Fruit fly (Drosophila melanogaster) whole organism, embryonic: ENCODE measurements around the gene Drsl1.

ENCODE experiments used
- ATbp ChIP-seq: fragments of 200-800 bp; sonication (Bioruptor generic); optimal IDR thresholded peaks from 2 replicates; lab custom pipeline; 2017; ENCODE audit warnings: missing biosample characterization, mild to moderate bottlenecking, missing genetic modification characterization, missing genetic modification reagents
- CG10654 ChIP-seq: fragments of 200-800 bp; sonication (Bioruptor generic); optimal IDR thresholded peaks from 2 replicates; lab custom pipeline; 2016; ENCODE audit warnings: missing biosample characterization, missing genetic modification characterization
- CG11093 ChIP-seq: fragments of 200-800 bp; sonication (Bioruptor generic); IDR thresholded peaks from 3 replicates; pipeline ENCODE4 v1.3.6; 2022; ENCODE audit warnings: missing biosample characterization, missing genetic modification characterization
- CG12236 ChIP-seq: fragments of 200-800 bp; sonication (Bioruptor generic); optimal IDR thresholded peaks from 2 replicates; lab custom pipeline; 2016; ENCODE audit warnings: missing biosample characterization, missing genetic modification characterization
- CG13296 ChIP-seq: fragments of 200-800 bp; sonication (Bioruptor generic); optimal IDR thresholded peaks from 3 replicates; lab custom pipeline; 2018; ENCODE audit warnings: missing biosample characterization, mild to moderate bottlenecking, missing genetic modification characterization
- CG13424 ChIP-seq: fragments of 200-800 bp; sonication (Bioruptor generic); optimal IDR thresholded peaks from 2 replicates; lab custom pipeline; 2019; ENCODE audit warnings: missing biosample characterization, mild to moderate bottlenecking, missing genetic modification characterization, moderate library complexity
- CG13894 ChIP-seq: fragments of 200-800 bp; sonication (Bioruptor generic); optimal IDR thresholded peaks from 3 replicates; lab custom pipeline; 2018; ENCODE audit warnings: missing biosample characterization, mild to moderate bottlenecking, missing genetic modification characterization, moderate library complexity
- CG14667 ChIP-seq: fragments of 200-800 bp; sonication (Bioruptor generic); IDR thresholded peaks from 2 replicates; pipeline ENCODE4 v1.3.6; 2022; ENCODE audit warnings: missing biosample characterization, missing genetic modification characterization
- CG15073 ChIP-seq: fragments of 200-800 bp; sonication (Bioruptor generic); optimal IDR thresholded peaks from 2 replicates; lab custom pipeline; 2016; ENCODE audit warnings: missing biosample characterization, missing genetic modification characterization
- CG1602 ChIP-seq: fragments of 200-800 bp; sonication (Bioruptor generic); optimal IDR thresholded peaks from 3 replicates; lab custom pipeline; 2016; ENCODE audit warnings: missing biosample characterization, missing genetic modification characterization
- CG2116 ChIP-seq: fragments of 200-800 bp; sonication (Bioruptor generic); optimal IDR thresholded peaks from 3 replicates; lab custom pipeline; 2018; ENCODE audit warnings: missing biosample characterization, mild to moderate bottlenecking, missing genetic modification characterization
- CG2120 ChIP-seq: fragments of 200-800 bp; sonication (Bioruptor generic); optimal IDR thresholded peaks from 3 replicates; lab custom pipeline; 2016; ENCODE audit warnings: missing biosample characterization, missing genetic modification characterization
- CG2199 ChIP-seq: fragments of 200-800 bp; sonication (Bioruptor generic); IDR thresholded peaks from 3 replicates; pipeline ENCODE4 v1.3.6; 2022; ENCODE audit warnings: missing biosample characterization, missing genetic modification characterization
- CG42726 ChIP-seq: fragments of 200-800 bp; sonication (Bioruptor generic); IDR thresholded peaks from 2 replicates; pipeline ENCODE4 v1.3.6; 2022; ENCODE audit warnings: missing biosample characterization, missing genetic modification characterization; ENCODE audit not compliant: partially characterized antibody
- CG4282 ChIP-seq: fragments of 200-800 bp; sonication (Bioruptor generic); optimal IDR thresholded peaks from 2 replicates; lab custom pipeline; 2016; ENCODE audit warnings: missing biosample characterization, missing genetic modification characterization
- CG4328 ChIP-seq: fragments of 200-800 bp; sonication (Bioruptor generic); optimal IDR thresholded peaks from 3 replicates; lab custom pipeline; 2017; ENCODE audit warnings: missing biosample characterization, missing genetic modification reagents, missing genetic modification characterization
- CG4404 ChIP-seq: fragments of 200-800 bp; sonication (Bioruptor generic); IDR thresholded peaks from 2 replicates; pipeline ENCODE4 v1.3.6; 2022; ENCODE audit warnings: missing biosample characterization, missing genetic modification characterization
- CG5180 ChIP-seq: fragments of 200-800 bp; sonication (Bioruptor generic); optimal IDR thresholded peaks from 3 replicates; lab custom pipeline; 2017; ENCODE audit warnings: missing biosample characterization, missing genetic modification characterization, mild to moderate bottlenecking, moderate library complexity, missing genetic modification reagents
- CG5953 ChIP-seq: fragments of 200-800 bp; sonication (Bioruptor generic); IDR thresholded peaks from 2 replicates; pipeline ENCODE4 v1.3.6; 2022; ENCODE audit warnings: missing biosample characterization, missing genetic modification characterization
- CG7271 ChIP-seq: fragments of 200-800 bp; sonication (Bioruptor generic); optimal IDR thresholded peaks from 2 replicates; lab custom pipeline; 2018; ENCODE audit warnings: missing biosample characterization, mild to moderate bottlenecking, missing genetic modification characterization, moderate library complexity
- CG7372 ChIP-seq: fragments of 200-800 bp; sonication (Bioruptor generic); IDR thresholded peaks from 2 replicates; pipeline ENCODE4 v1.3.6; 2022; ENCODE audit warnings: missing biosample characterization, missing genetic modification characterization
- CG7987 ChIP-seq: fragments of 200-800 bp; sonication (Bioruptor generic); optimal IDR thresholded peaks from 2 replicates; lab custom pipeline; 2018; ENCODE audit warnings: missing biosample characterization, mild to moderate bottlenecking, missing genetic modification characterization, moderate library complexity
- Dbx ChIP-seq: fragments of 200-800 bp; sonication (Bioruptor generic); IDR thresholded peaks from 3 replicates; pipeline ENCODE4 v1.3.6; 2022; ENCODE audit warnings: missing biosample characterization, missing genetic modification characterization
- Fer3 ChIP-seq: fragments of 200-800 bp; sonication (Bioruptor generic); optimal IDR thresholded peaks from 2 replicates; lab custom pipeline; 2018; ENCODE audit warnings: missing biosample characterization, mild to moderate bottlenecking, missing genetic modification characterization, moderate library complexity
- HLH4C ChIP-seq: fragments of 200-800 bp; sonication (Bioruptor generic); IDR thresholded peaks from 3 replicates; pipeline ENCODE4 v1.3.6; 2022; ENCODE audit warnings: missing biosample characterization, missing genetic modification characterization; ENCODE audit not compliant: partially characterized antibody
- Kr ChIP-seq: fragments of 200-800 bp; sonication (Bioruptor generic); optimal IDR thresholded peaks from 2 replicates; lab custom pipeline; 2017; ENCODE audit warnings: missing biosample characterization, mild to moderate bottlenecking, missing genetic modification characterization
- Neu2 ChIP-seq: fragments of 200-800 bp; sonication (Bioruptor generic); optimal IDR thresholded peaks from 3 replicates; lab custom pipeline; 2016; ENCODE audit warnings: missing biosample characterization, missing genetic modification characterization, borderline replicate concordance
- Sox102F ChIP-seq: fragments of 200-800 bp; sonication (Bioruptor generic); optimal IDR thresholded peaks from 2 replicates; lab custom pipeline; 2018; ENCODE audit warnings: missing biosample characterization, mild to moderate bottlenecking, missing genetic modification characterization, moderate library complexity
- ato ChIP-seq: fragments of 200-800 bp; sonication (Bioruptor generic); IDR thresholded peaks from 2 replicates; pipeline ENCODE4 v1.3.6; 2022; ENCODE audit warnings: missing biosample characterization, missing genetic modification characterization; ENCODE audit not compliant: partially characterized antibody
- chif ChIP-seq, 2 experiments: fragments of 200-800 bp; sonication (Bioruptor generic); optimal IDR thresholded peaks; 3 replicates each; lab custom pipeline; 2016; ENCODE audit warnings: missing biosample characterization in 2 of 2, missing genetic modification characterization in 2 of 2
- corto ChIP-seq: fragments of 200-800 bp; sonication (Bioruptor generic); optimal IDR thresholded peaks from 2 replicates; lab custom pipeline; 2016; ENCODE audit warnings: missing biosample characterization, mild to moderate bottlenecking, missing genetic modification characterization, moderate library complexity
- croc ChIP-seq: fragments of 200-800 bp; sonication (Bioruptor generic); conservative IDR thresholded peaks from 3 replicates; pipeline ENCODE4 v1.3.6; 2022; ENCODE audit warnings: missing biosample characterization, missing genetic modification characterization
- crp ChIP-seq, 2 experiments: fragments of 200-800 bp; sonication (Bioruptor generic); optimal IDR thresholded peaks; 2 replicates in 1 of 2; 3 replicates in 1 of 2; lab custom pipeline; 2017; ENCODE audit warnings: missing biosample characterization in 2 of 2, missing genetic modification characterization in 2 of 2, mild to moderate bottlenecking in 1 of 2, moderate library complexity in 1 of 2
- da ChIP-seq: fragments of 200-800 bp; sonication (Bioruptor generic); optimal IDR thresholded peaks from 2 replicates; lab custom pipeline; 2016; ENCODE audit warnings: missing biosample characterization, missing genetic modification characterization
- dmrt99B ChIP-seq: fragments of 200-800 bp; sonication (Bioruptor generic); optimal IDR thresholded peaks from 2 replicates; lab custom pipeline; 2018; ENCODE audit warnings: missing biosample characterization, mild to moderate bottlenecking, missing genetic modification characterization, moderate library complexity
- dpn ChIP-seq, 2 experiments: fragments of 200-800 bp; sonication (Bioruptor generic); optimal IDR thresholded peaks; 3 replicates each; lab custom pipeline; 2016; ENCODE audit warnings: missing biosample characterization in 2 of 2, missing genetic modification characterization in 2 of 2
- fd96Cb ChIP-seq: fragments of 200-800 bp; sonication (Bioruptor generic); optimal IDR thresholded peaks from 2 replicates; lab custom pipeline; 2018; ENCODE audit warnings: missing biosample characterization, mild to moderate bottlenecking, missing genetic modification characterization, moderate library complexity
- ham ChIP-seq: fragments of 200-800 bp; sonication (Bioruptor generic); IDR thresholded peaks from 2 replicates; pipeline ENCODE4 v1.3.6; 2022; ENCODE audit warnings: missing biosample characterization, missing genetic modification characterization
- lbe ChIP-seq: fragments of 200-800 bp; sonication (Bioruptor generic); optimal IDR thresholded peaks from 2 replicates; lab custom pipeline; 2016; ENCODE audit warnings: missing biosample characterization, mild to moderate bottlenecking, missing genetic modification characterization
- nau ChIP-seq: fragments of 200-800 bp; sonication (Bioruptor generic); optimal IDR thresholded peaks from 3 replicates; lab custom pipeline; 2017; ENCODE audit warnings: missing biosample characterization, mild to moderate bottlenecking, missing genetic modification characterization, missing genetic modification reagents
- pb ChIP-seq: fragments of 200-800 bp; sonication (Bioruptor generic); optimal IDR thresholded peaks from 3 replicates; lab custom pipeline; 2016; ENCODE audit warnings: missing biosample characterization, missing genetic modification characterization
- peb ChIP-seq: fragments of 200-800 bp; sonication (Bioruptor generic); IDR thresholded peaks from 2 replicates; pipeline ENCODE4 v1.3.6; 2022; ENCODE audit warnings: missing biosample characterization, missing genetic modification characterization
- sc ChIP-seq, 3 experiments: fragments of >200 bp in 2 of 3; fragments of 200-800 bp in 1 of 3; sonication (Bioruptor generic) in 1 of 3; optimal IDR thresholded peaks; 2 replicates in 2 of 3; 3 replicates in 1 of 3; lab custom pipeline; 2017; ENCODE audit warnings: mild to moderate bottlenecking in 1 of 3, missing biosample characterization in 1 of 3, missing genetic modification characterization in 1 of 3, missing genetic modification reagents in 1 of 3
- sd ChIP-seq: fragments of 200-800 bp; sonication (Bioruptor generic); optimal IDR thresholded peaks from 3 replicates; lab custom pipeline; 2018; ENCODE audit warnings: missing biosample characterization, mild to moderate bottlenecking, missing genetic modification characterization, moderate library complexity
- sisA ChIP-seq: fragments of 200-800 bp; sonication (Bioruptor generic); IDR thresholded peaks from 2 replicates; pipeline ENCODE4 v1.3.6; 2022; ENCODE audit warnings: missing biosample characterization, missing genetic modification characterization
- tin ChIP-seq: fragments of 200-800 bp; sonication (Bioruptor generic); optimal IDR thresholded peaks from 3 replicates; lab custom pipeline; 2016; ENCODE audit warnings: missing biosample characterization, missing genetic modification characterization
- twi ChIP-seq: fragments of 200-800 bp; optimal IDR thresholded peaks from 2 replicates; lab custom pipeline; 2019; ENCODE audit warnings: missing biosample characterization, mild to moderate bottlenecking, missing genetic modification characterization, moderate library complexity
- usp ChIP-seq: fragments of >200 bp; optimal IDR thresholded peaks from 2 replicates; lab custom pipeline; 2017; ENCODE audit warnings: missing biosample characterization, missing genetic modification characterization
- zen2 ChIP-seq: fragments of 200-800 bp; sonication (Bioruptor generic); IDR thresholded peaks from 3 replicates; pipeline ENCODE4 v1.3.6; 2022; ENCODE audit warnings: missing biosample characterization, missing genetic modification characterization; ENCODE audit not compliant: partially characterized antibody

Drsl1 gene

dm6 chr3L:3338882-3339590 lies 3.4 kb upstream of the Drsl1 start (continued):
- TF ChIP-seq ATbp (GFP tag; lab: Kevin White, UChicago) (no peak), ham (GFP tag; lab: Robert Waterston, UW) (no peak), Neu2 (GFP tag; lab: Kevin White, UChicago) (peak; percentile 88), sisA (no peak), twi (tag; lab: Kevin White, UChicago) (no peak), CG2116 (GFP tag; lab: Kevin White, UChicago) (no peak), ato (GFP tag; lab: Robert Waterston, UW) (no peak), CG14667 (no peak), dpn (GFP tag; optimal IDR thresholded peaks at IDR 0.05; lab: Kevin White, UChicago) (no peak), CG2120 (GFP tag; lab: Kevin White, UChicago) (no peak), CG2199 (GFP tag; lab: Robert Waterston, UW) (0 out of 3 replicates have a peak, but pooled peaks have one; percentile 41), zen2 (no peak), lbe (GFP tag; lab: Kevin White, UChicago) (no peak), CG5180 (GFP tag; lab: Kevin White, UChicago) (no peak), dmrt99B (no peak), pb (GFP tag; lab: Kevin White, UChicago) (no peak), tin (GFP tag; lab: Kevin White, UChicago) (no peak), CG1602 (GFP tag; lab: Kevin White, UChicago) (no peak), CG13424 (peak; percentile 10), CG13894 (tag; lab: Kevin White, UChicago) (no peak), Dbx (GFP tag; lab: Robert Waterston, UW) (no peak), CG11093 (GFP tag; lab: Robert Waterston, UW) (no peak), peb (GFP tag; lab: Robert Waterston, UW) (no peak), CG13296 (GFP tag; lab: Kevin White, UChicago) (no peak), CG4404 (no peak), usp (GFP tag; lab: Kevin White, UChicago) (no peak), sd (tag; lab: Kevin White, UChicago) (no peak), Kr (no peak), Fer3 (no peak), corto (no peak), da (GFP tag; lab: Kevin White, UChicago) (no peak), croc (GFP tag; lab: Robert Waterston, UW) (peak; percentile 23; the same call in 1 of the 3 replicates), sc (optimal IDR thresholded peaks at IDR 0.05; lab: Kevin White, UChicago) (no peak), sc (GFP tag; optimal IDR thresholded peaks at IDR 0.05; lab: Kevin White, UChicago) (no peak), HLH4C (GFP tag; lab: Robert Waterston, UW) (no peak), chif (GFP tag; optimal IDR thresholded peaks at IDR 0.05; lab: Kevin White, UChicago) (no peak), fd96Cb (tag; lab: Kevin White, UChicago) (peak; percentile 2), Sox102F (GFP tag; lab: Kevin White, UChicago) (peak; percentile 9), CG7372 (no peak), crp (GFP tag; optimal IDR thresholded peaks at IDR 0.05; lab: Kevin White, UChicago) (no peak), CG4328 (no peak), CG4282 (GFP tag; lab: Kevin White, UChicago) (no peak), CG10654 (GFP tag; lab: Kevin White, UChicago) (no peak), CG7987 (GFP tag; lab: Kevin White, UChicago) (no peak), CG12236 (GFP tag; lab: Kevin White, UChicago) (no peak), CG5953 (no peak), CG7271 (tag; lab: Kevin White, UChicago) (no peak), CG42726 (no peak), nau (no peak), CG15073 (GFP tag; lab: Kevin White, UChicago) (no peak)
